Fruit fly (Drosophila melanogaster) whole organism, pupa: Measurements from ENCODE around the gene amd.

Experiments
- CG10348 ChIP-seq: fragments of 200-800 bp; sonication (Bioruptor generic); IDR thresholded peaks from 2 replicates; pipeline ENCODE4 v1.3.6; 2022; ENCODE audit warnings: missing biosample characterization, missing genetic modification characterization
- CG12605 ChIP-seq: fragments of 200-800 bp; sonication (Bioruptor generic); IDR thresholded peaks from 2 replicates; pipeline ENCODE4 v1.3.6; 2022; ENCODE audit warnings: missing biosample characterization, missing genetic modification characterization
- CG13204 ChIP-seq: fragments of 200-800 bp; sonication (Bioruptor generic); optimal IDR thresholded peaks from 2 replicates; lab custom pipeline; 2018; ENCODE audit warnings: missing biosample characterization, mild to moderate bottlenecking, missing genetic modification characterization, moderate library complexity
- CG14655 ChIP-seq: fragments of 200-800 bp; sonication (Bioruptor generic); optimal IDR thresholded peaks from 3 replicates; lab custom pipeline; 2017; ENCODE audit warnings: mild to moderate bottlenecking, missing biosample characterization, missing genetic modification reagents, missing genetic modification characterization
- CG15710 ChIP-seq: fragments of 200-800 bp; sonication (Bioruptor generic); optimal IDR thresholded peaks from 2 replicates; lab custom pipeline; 2018; ENCODE audit warnings: missing biosample characterization, mild to moderate bottlenecking, missing genetic modification characterization, moderate library complexity
- CG17806 ChIP-seq: fragments of 200-800 bp; sonication (Bioruptor generic); optimal IDR thresholded peaks from 2 replicates; lab custom pipeline; 2018; ENCODE audit warnings: missing biosample characterization, mild to moderate bottlenecking, missing genetic modification characterization, moderate library complexity
- CG32121 ChIP-seq: fragments of 200-800 bp; sonication (Bioruptor generic); IDR thresholded peaks from 2 replicates; pipeline ENCODE4 v1.3.6; 2022; ENCODE audit warnings: missing biosample characterization, missing genetic modification characterization
- CG34367 ChIP-seq: fragments of 200-800 bp; sonication (Bioruptor generic); optimal IDR thresholded peaks from 2 replicates; lab custom pipeline; 2018; ENCODE audit warnings: missing biosample characterization, mild to moderate bottlenecking, missing genetic modification characterization
- CG4496 ChIP-seq: fragments of 200-800 bp; sonication (Bioruptor generic); IDR thresholded peaks from 3 replicates; pipeline ENCODE4 v1.3.6; 2022; ENCODE audit warnings: missing biosample characterization, missing genetic modification characterization
- CG8159 ChIP-seq: fragments of 200-800 bp; sonication (Bioruptor generic); optimal IDR thresholded peaks from 3 replicates; lab custom pipeline; 2018; ENCODE audit warnings: missing biosample characterization, mild to moderate bottlenecking, missing genetic modification characterization, moderate library complexity
- CG8301 ChIP-seq: fragments of 200-800 bp; sonication (Bioruptor generic); optimal IDR thresholded peaks from 2 replicates; lab custom pipeline; 2018; ENCODE audit warnings: missing biosample characterization, mild to moderate bottlenecking, missing genetic modification characterization
- CG9948 ChIP-seq: fragments of 200-800 bp; sonication (Bioruptor generic); optimal IDR thresholded peaks from 2 replicates; lab custom pipeline; 2018; ENCODE audit warnings: missing biosample characterization, mild to moderate bottlenecking, missing genetic modification characterization, moderate library complexity
- D1 ChIP-seq: fragments of 200-800 bp; sonication (Bioruptor generic); optimal IDR thresholded peaks from 2 replicates; lab custom pipeline; 2018; ENCODE audit warnings: missing biosample characterization, mild to moderate bottlenecking, missing genetic modification characterization, moderate library complexity
- EcR ChIP-seq: fragments of 200-800 bp; sonication (Bioruptor generic); optimal IDR thresholded peaks from 3 replicates; lab custom pipeline; 2019; ENCODE audit warnings: missing biosample characterization, missing genetic modification characterization, mild to moderate bottlenecking, moderate library complexity, missing genetic modification reagents
- Ets98B ChIP-seq: fragments of 200-800 bp; sonication (Bioruptor generic); IDR thresholded peaks from 2 replicates; pipeline ENCODE4 v1.3.6; 2022; ENCODE audit warnings: missing biosample characterization, missing genetic modification characterization
- Pif1A ChIP-seq: fragments of 200-800 bp; sonication (Bioruptor generic); optimal IDR thresholded peaks from 3 replicates; lab custom pipeline; 2016; ENCODE audit warnings: missing biosample characterization, missing genetic modification characterization
- Pif1B ChIP-seq: fragments of 200-800 bp; sonication (Bioruptor generic); optimal IDR thresholded peaks from 3 replicates; lab custom pipeline; 2016; ENCODE audit warnings: missing biosample characterization, missing genetic modification characterization
- Snoo ChIP-seq: fragments of 200-800 bp; sonication (Bioruptor generic); optimal IDR thresholded peaks from 3 replicates; lab custom pipeline; 2017; ENCODE audit warnings: missing biosample characterization, mild to moderate bottlenecking, missing genetic modification characterization, inconsistent platforms
- fd96Ca ChIP-seq: fragments of 200-800 bp; sonication (Bioruptor generic); IDR thresholded peaks from 3 replicates; pipeline ENCODE4 v1.3.6; 2022; ENCODE audit warnings: missing biosample characterization, missing genetic modification characterization
- gl ChIP-seq: fragments of 200-800 bp; sonication (Bioruptor generic); optimal IDR thresholded peaks from 2 replicates; lab custom pipeline; 2018; ENCODE audit warnings: missing biosample characterization, mild to moderate bottlenecking, missing genetic modification characterization
- rn ChIP-seq: fragments of 200-800 bp; sonication (Bioruptor generic); IDR thresholded peaks from 2 replicates; pipeline ENCODE4 v1.3.6; 2022; ENCODE audit warnings: missing biosample characterization, missing genetic modification characterization

amd gene

DNA sequence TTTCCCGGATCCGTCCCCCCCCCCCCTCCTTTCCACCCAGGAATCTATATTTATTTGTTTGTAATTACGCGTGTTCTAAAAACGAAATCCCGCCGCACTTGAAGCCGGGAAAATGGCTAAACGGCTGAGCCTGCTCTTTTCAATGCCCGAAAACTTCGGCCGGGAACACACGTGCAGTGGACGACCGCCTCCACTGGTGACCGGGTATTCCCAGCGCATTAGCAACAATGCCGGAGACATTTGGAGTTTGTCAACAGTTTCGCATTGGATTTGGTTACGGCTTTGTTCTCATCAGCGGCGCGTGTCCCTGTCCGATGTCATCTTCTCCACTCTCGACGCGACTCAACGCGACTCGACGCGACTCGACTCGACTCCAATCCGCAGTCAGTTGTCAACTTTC, 5.6 kb upstream of the amd start:
- no peak for TF ChIP-seq CG4496 (GFP tag; lab: Robert Waterston, UW)
- no peak for TF ChIP-seq EcR (GFP tag; lab: Kevin White, UChicago)
- no peak for TF ChIP-seq CG17806 (tag; lab: Kevin White, UChicago)
- no peak for TF ChIP-seq CG14655 (GFP tag; lab: Kevin White, UChicago)
- no peak for TF ChIP-seq CG15710 (tag; lab: Kevin White, UChicago)
- TF ChIP-seq CG8159 (tag; lab: Kevin White, UChicago): no peak
- TF ChIP-seq D1: no peak
- TF ChIP-seq CG32121 (GFP tag; lab: Robert Waterston, UW): no peak
- no peak for TF ChIP-seq CG34367
- no peak for TF ChIP-seq Pif1B (GFP tag; lab: Kevin White, UChicago)
- TF ChIP-seq CG10348: no peak
- no peak for TF ChIP-seq CG12605
- no peak for TF ChIP-seq rn (GFP tag; lab: Robert Waterston, UW)
- TF ChIP-seq Snoo: no peak
- TF ChIP-seq CG13204 (GFP tag; lab: Kevin White, UChicago): no peak

DNA sequence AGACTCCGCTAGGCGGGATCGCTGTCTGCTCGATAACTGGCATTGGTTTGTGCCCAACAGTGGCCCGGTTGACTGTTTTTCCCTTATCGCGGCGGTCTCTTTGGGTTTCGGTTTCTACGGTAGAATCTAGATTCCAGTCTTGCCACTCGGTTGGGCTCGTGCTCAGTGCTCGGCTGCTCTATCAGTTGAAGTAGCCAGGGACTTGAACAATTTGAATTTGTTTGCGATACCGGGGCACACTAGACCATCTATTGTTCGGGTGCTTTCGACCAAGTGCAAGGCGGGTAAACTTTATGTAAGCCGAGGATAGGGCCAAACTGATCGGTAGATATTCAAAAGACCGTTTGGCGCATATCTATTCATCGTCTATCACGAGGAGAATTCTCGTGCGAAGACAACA, 3.7 kb upstream of the amd start:
- TF ChIP-seq CG17806 (tag; lab: Kevin White, UChicago): no peak
- no peak for TF ChIP-seq CG8159 (tag; lab: Kevin White, UChicago)
- no peak for TF ChIP-seq Snoo
- TF ChIP-seq EcR (GFP tag; lab: Kevin White, UChicago): no peak
- TF ChIP-seq CG32121 (GFP tag; lab: Robert Waterston, UW): no peak
- no peak for TF ChIP-seq D1
- TF ChIP-seq CG15710 (tag; lab: Kevin White, UChicago): no peak
- TF ChIP-seq fd96Ca (GFP tag; lab: Robert Waterston, UW): no peak
- no peak for TF ChIP-seq CG14655 (GFP tag; lab: Kevin White, UChicago)
- TF ChIP-seq CG13204 (GFP tag; lab: Kevin White, UChicago): no peak
- no peak for TF ChIP-seq Ets98B (GFP tag; lab: Robert Waterston, UW)
- TF ChIP-seq Pif1A (GFP tag; lab: Kevin White, UChicago): no peak

DNA sequence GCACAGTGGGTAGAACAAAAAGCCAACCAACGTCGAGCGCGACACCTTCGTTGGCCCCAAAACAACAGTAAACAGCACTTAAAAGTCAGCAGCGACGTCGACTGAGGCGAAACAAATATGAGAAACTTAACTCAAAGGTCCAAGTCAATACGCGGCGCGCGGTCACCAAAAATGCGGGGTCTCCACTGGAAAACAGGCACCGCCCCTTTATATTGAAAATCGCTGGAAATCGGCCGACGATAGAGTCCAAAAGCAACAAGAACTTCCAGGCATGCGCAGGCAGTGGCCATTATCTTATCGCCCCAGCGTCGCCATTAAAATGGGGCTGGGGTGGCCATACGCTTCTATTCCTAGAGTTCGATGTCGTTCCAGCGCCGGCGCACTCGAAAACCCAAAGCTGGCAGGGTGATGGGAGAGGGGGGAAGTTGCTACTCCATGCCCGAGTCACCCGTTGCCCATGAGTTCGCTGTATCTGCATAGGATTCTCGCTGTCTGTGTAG, 1.5 kb upstream of the amd start, which contains the start of gene Lim3:
Lim3 (minus strand) TSS at position 51 of the 500 bp plus-strand sequence.
- no peak for TF ChIP-seq CG14655 (GFP tag; lab: Kevin White, UChicago)
- TF ChIP-seq CG8159 (tag; lab: Kevin White, UChicago): no peak
- TF ChIP-seq fd96Ca (GFP tag; lab: Robert Waterston, UW): no peak

DNA sequence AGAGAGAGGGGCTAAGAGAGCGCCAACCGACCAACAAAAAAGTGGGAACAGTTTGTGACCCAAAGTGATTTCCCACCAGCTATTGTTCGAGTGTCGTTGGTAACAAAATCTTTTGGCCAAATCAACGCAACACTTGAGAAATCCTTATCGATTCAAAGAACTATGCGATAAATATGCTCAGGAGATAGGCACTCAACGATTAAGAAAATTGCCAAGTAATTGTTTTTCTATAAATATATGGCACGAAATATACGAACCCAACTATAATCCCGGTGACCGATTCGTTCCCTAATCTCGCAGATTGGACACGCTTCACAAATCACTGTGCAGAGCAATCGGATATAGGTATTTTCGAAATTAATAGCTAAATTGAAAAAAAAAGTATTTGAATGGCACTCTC, 1.2 kb downstream of the amd start:
- TF ChIP-seq Pif1A (GFP tag; lab: Kevin White, UChicago): no peak
- TF ChIP-seq CG14655 (GFP tag; lab: Kevin White, UChicago): no peak
- no peak for TF ChIP-seq CG12605
- no peak for TF ChIP-seq D1
- no peak for TF ChIP-seq CG34367
- TF ChIP-seq EcR (GFP tag; lab: Kevin White, UChicago): no peak
- TF ChIP-seq CG9948 (tag; lab: Kevin White, UChicago): no peak
- no peak for TF ChIP-seq Ets98B (GFP tag; lab: Robert Waterston, UW)
- TF ChIP-seq CG13204 (GFP tag; lab: Kevin White, UChicago): no peak
- no peak for TF ChIP-seq CG17806 (tag; lab: Kevin White, UChicago)
- TF ChIP-seq CG4496 (GFP tag; lab: Robert Waterston, UW): no peak
- TF ChIP-seq rn (GFP tag; lab: Robert Waterston, UW): no peak
- TF ChIP-seq CG32121 (GFP tag; lab: Robert Waterston, UW): no peak
- no peak for TF ChIP-seq Snoo

DNA sequence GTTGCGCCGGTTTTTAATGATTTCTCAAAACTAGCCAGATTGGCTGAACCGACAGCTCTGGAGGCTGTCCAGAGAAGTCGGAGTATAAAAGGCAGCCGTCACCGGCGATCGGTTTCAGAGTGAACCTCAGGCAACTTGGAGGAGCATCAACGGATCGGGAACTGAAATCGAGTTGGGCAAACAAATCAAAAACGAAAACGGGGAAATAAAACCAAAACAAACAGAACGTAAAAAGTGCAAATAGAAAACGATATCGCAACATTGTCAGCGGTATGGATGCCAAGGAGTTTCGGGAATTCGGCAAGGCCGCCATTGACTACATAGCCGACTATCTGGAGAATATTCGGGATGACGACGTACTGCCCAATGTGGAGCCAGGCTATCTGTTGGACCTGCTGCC, 1.8 kb downstream of the amd start:
- no peak for TF ChIP-seq CG8159 (tag; lab: Kevin White, UChicago)
- no peak for TF ChIP-seq fd96Ca (GFP tag; lab: Robert Waterston, UW)
- peak; percentile 38 for TF ChIP-seq Ets98B (GFP tag; lab: Robert Waterston, UW)
- no peak for TF ChIP-seq CG17806 (tag; lab: Kevin White, UChicago)
- peak; percentile 10 for TF ChIP-seq CG34367
- TF ChIP-seq CG15710 (tag; lab: Kevin White, UChicago): no peak
- TF ChIP-seq Snoo: no peak
- no peak for TF ChIP-seq CG8301
- no peak for TF ChIP-seq CG14655 (GFP tag; lab: Kevin White, UChicago)
- TF ChIP-seq Pif1A (GFP tag; lab: Kevin White, UChicago): no peak

DNA sequence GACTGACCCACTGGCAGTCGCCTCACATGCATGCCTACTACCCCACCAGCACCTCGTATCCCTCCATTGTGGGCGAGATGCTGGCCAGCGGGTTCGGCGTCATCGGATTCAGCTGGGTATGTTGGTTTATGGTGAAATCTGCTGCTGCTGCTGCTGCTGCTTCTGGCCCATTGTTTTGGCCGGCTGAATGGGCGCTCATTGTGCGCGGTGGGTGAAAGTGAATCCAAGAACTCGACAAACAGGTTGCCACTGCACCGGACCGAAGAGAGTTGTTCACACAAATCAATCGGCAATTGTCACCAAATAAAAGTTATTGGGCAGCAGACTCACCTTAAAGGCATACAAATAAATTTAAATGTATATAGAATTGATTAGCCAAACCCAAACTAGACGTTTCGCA, 2.2 kb downstream of the amd start:
- TF ChIP-seq Ets98B (GFP tag; lab: Robert Waterston, UW) (no peak), CG15710 (tag; lab: Kevin White, UChicago) (no peak), fd96Ca (GFP tag; lab: Robert Waterston, UW) (no peak), CG17806 (tag; lab: Kevin White, UChicago) (no peak), CG9948 (tag; lab: Kevin White, UChicago) (no peak), CG14655 (GFP tag; lab: Kevin White, UChicago) (no peak), Snoo (no peak), CG8301 (no peak)

DNA sequence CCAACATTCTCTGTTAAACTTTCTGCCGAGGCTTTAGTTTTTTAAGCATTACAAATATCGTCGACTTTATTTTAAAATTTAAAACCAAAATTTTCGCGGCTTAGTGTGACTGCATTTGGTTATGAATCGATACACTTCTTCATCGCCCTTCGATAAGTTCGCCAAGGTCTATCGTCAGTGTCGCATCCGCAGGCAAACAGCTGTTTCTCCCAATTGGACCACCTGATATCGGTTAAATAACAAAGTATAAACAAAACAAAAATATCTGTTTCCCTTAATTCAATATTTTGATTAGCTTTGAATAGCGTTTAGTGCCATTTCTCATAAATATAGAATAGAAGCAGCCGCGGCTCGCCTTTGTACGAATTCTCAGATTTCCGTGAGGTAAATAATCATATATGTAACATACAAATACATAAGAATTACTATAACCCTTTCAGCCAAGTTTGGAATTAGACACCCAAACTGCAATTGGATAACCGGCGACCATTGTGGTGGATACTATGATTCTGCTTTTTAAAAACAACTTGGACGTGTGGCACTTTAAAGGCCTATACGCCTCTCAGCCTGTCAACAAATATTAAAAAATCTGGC, 4.3 kb downstream of the amd start, which contains the start of gene CG10561:
CG10561 (plus strand) TSS at position 219 of the 594 bp plus-strand sequence.
- TF ChIP-seq fd96Ca (GFP tag; lab: Robert Waterston, UW) (no peak), CG14655 (GFP tag; lab: Kevin White, UChicago) (no peak), D1 (no peak), CG10348 (no peak), Pif1A (GFP tag; lab: Kevin White, UChicago) (no peak), CG4496 (GFP tag; lab: Robert Waterston, UW) (no peak), CG34367 (no peak), CG8301 (no peak), gl (tag; lab: Kevin White, UChicago) (no peak), CG13204 (GFP tag; lab: Kevin White, UChicago) (no peak), EcR (GFP tag; lab: Kevin White, UChicago) (no peak), CG17806 (tag; lab: Kevin White, UChicago) (no peak), CG9948 (tag; lab: Kevin White, UChicago) (no peak), Snoo (no peak), CG8159 (tag; lab: Kevin White, UChicago) (no peak), rn (GFP tag; lab: Robert Waterston, UW) (no peak), CG32121 (GFP tag; lab: Robert Waterston, UW) (no peak), Ets98B (GFP tag; lab: Robert Waterston, UW) (no peak), CG15710 (tag; lab: Kevin White, UChicago) (no peak)
- TF ChIP-seq, all 21 proteins: peak for 0
